Worm (Caenorhabditis elegans): ENCODE data around the gene ZK643.6.

The ZK643.6 gene

DNA sequence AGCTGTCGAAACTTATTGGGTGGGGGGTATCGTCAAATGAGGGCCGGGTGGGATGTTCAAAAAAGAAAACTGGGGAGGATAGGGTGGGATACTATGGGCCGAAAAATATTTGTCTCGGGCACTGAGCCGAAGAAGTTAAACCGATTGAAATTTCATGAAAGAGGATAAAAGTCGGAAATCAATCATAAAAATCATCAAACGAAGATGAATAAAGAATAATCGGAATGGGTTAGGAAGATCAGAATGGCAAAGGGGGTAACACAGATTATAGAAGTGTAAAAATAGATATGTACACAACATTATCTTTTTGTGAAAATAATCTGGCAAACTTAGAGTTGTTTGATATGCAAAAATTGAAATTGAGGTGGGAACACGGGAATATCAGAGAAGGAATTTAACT, 5.0 kb downstream of the ZK643.6 start:
- TF ChIP-seq aha-1 (tag) (peak; percentile 94), spr-1 (tag; optimal IDR thresholded peaks at IDR 0.05) (no peak)

DNA sequence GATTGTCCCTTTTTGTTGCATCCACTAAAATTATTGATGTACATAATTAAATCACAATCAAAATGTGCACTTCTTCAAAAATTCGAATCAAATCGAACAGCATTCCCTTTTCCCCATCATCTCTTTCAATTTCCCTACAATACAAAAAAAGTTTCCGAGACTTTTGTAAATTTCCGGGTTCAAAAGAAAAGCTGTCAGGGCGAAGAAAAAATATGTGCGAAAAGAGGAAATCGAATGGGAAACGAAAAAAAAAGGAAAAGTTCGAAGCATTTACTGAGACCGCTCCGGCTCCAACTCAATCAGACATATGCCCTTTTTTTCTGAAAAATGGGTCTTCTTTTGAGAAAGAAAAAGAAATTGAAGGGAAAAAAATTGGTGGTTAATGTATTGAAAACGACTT, 11.4 kb downstream of the ZK643.6 start:
- TF ChIP-seq F26F4.8 (GFP tag; conservative IDR thresholded peaks at IDR 0.05) (no peak), unc-62 (GFP tag; optimal IDR thresholded peaks at IDR 0.05 in 1 of 2) (no peak), unc-62 (tag; optimal IDR thresholded peaks at IDR 0.05) (no peak), zfp-2 (tag; optimal IDR thresholded peaks at IDR 0.05) (no peak), fkh-10 (GFP tag; optimal IDR thresholded peaks at IDR 0.05) (peak; percentile 46), gei-8 (GFP tag; optimal IDR thresholded peaks at IDR 0.05) (no peak), mep-1 (tag; optimal IDR thresholded peaks at IDR 0.05) (no peak), zfp-3 (GFP tag; conservative IDR thresholded peaks at IDR 0.05) (no peak), ztf-7 (tag; optimal IDR thresholded peaks at IDR 0.05) (no peak)

DNA sequence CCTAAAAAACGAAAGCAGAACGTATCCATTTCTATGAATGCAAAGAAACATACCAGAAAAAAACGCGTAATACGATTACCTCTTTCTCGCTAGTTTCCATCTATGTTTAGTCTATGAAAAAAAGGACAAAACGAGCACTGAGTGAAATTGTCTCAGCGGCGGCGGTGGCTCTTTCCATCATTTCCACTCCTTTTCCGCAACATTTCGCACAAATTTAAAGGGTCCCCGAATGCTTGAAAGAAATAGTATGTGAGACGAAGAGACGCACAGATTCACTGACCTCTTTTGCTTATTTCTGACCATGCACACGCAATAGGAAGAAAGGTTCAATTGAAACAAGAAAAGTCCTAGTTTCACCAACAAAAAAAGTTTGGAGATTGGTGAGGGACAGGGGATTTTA, 14.3 kb downstream of the ZK643.6 start:
- TF ChIP-seq fkh-10 (GFP tag; optimal IDR thresholded peaks at IDR 0.05) (peak; percentile 52), fos-1 (tag; optimal IDR thresholded peaks at IDR 0.05) (no peak), dmd-9 (GFP tag; IDR thresholded peaks at IDR 0.05) (no peak), ZK337.2 (GFP tag; IDR thresholded peaks at IDR 0.05) (no peak), nhr-77 (tag; optimal IDR thresholded peaks at IDR 0.05) (no peak)

DNA sequence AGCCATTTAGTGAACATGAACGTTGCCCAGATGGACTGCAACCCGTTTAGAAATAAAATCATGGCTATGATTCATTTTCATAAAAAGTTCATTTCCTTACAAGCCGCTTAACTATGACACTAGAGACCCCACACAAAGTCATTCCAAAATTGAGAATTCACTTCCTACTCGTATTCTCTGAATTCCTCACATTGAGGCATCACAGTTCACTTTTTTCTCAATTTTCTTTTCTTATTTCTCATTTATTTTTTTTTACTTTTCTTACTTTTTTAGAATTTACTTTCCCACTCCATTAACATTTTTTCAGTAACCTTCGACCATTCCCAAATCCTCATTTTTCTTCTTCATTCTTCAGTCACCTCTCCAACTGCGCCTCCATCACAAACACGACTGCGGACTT, 16.2 kb downstream of the ZK643.6 start, which contains the start of gene dhrr-1:
TSS of gene dhrr-1 (plus strand) at position 301 of the 400 bp plus-strand sequence.
- TF ChIP-seq ceh-82 (tag; optimal IDR thresholded peaks at IDR 0.05) (no peak), lim-7 (GFP tag; IDR thresholded peaks at IDR 0.05) (no peak), lin-1 (GFP tag; IDR thresholded peaks at IDR 0.05) (no peak), egl-27 (tag; optimal IDR thresholded peaks at IDR 0.05) (no peak), lsy-2 (tag; optimal IDR thresholded peaks at IDR 0.05) (no peak), dve-1 (tag; optimal IDR thresholded peaks at IDR 0.05; ENCODE audit: insufficient read depth) (no peak), nhr-77 (tag; optimal IDR thresholded peaks at IDR 0.05) (no peak), zip-2 (tag; optimal IDR thresholded peaks at IDR 0.05) (no peak), dmd-8 (GFP tag; IDR thresholded peaks at IDR 0.05) (no peak)

DNA sequence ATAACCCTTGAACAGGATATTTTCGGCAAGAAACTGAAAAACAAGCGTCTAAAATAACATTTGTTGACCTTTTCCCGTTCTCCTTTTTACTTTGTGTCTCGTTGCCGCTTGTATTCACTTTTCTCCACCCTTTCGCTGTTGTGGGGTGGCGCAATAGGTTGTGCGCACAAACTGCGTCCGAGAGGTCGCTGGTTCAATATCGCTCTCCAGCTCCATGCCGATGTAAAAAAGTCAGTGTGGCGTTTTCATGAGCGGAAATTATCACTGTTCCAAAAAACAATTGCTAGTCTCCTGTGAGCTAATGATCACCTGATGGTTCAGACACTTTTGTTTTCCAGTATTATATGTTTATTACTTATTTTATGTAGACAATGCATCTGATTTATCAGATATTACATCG, 23.0 kb downstream of the ZK643.6 start:
- TF ChIP-seq daf-19 (GFP tag; conservative IDR thresholded peaks at IDR 0.05) (peak; percentile 78), nhr-111 (GFP tag; optimal IDR thresholded peaks at IDR 0.05) (peak; percentile 45), egl-27 (tag; optimal IDR thresholded peaks at IDR 0.05) (no peak), nhr-48 (tag; optimal IDR thresholded peaks at IDR 0.05) (no peak), fkh-10 (GFP tag; optimal IDR thresholded peaks at IDR 0.05) (no peak), nhr-42 (GFP tag; IDR thresholded peaks at IDR 0.05) (peak; percentile 62; the same call in 1 of the 2 replicates), mdt-29 (GFP tag; IDR thresholded peaks at IDR 0.05) (peak; percentile 61), T20F7.1 (GFP tag; optimal IDR thresholded peaks at IDR 0.05) (peak; percentile 77), dmd-9 (GFP tag; IDR thresholded peaks at IDR 0.05) (no peak), mep-1 (tag; optimal IDR thresholded peaks at IDR 0.05) (peak; percentile 76), mdl-1 (tag; optimal IDR thresholded peaks at IDR 0.05) (peak in 1 of 2 experiments; percentile 70), R02D3.7 (tag; optimal IDR thresholded peaks at IDR 0.05) (no peak), F44E2.7 (GFP tag; IDR thresholded peaks at IDR 0.05) (no peak), cey-2 (tag; optimal IDR thresholded peaks at IDR 0.05; ENCODE audit: borderline replicate concordance, insufficient read depth) (no peak), unc-130 (GFP tag; optimal IDR thresholded peaks at IDR 0.05) (peak; percentile 56), Y48G9A.11 (GFP tag; IDR thresholded peaks at IDR 0.05) (peak; percentile 53; the same call in 1 of the 2 replicates), snpc-4 (tag; optimal IDR thresholded peaks at IDR 0.05) (no peak), unc-62 (GFP tag; optimal IDR thresholded peaks at IDR 0.05 in 1 of 2) (peak in 1 of 2 experiments; percentile 99), unc-62 (tag; optimal IDR thresholded peaks at IDR 0.05) (no peak), zag-1 (tag; optimal IDR thresholded peaks at IDR 0.05) (no peak), ZK337.2 (GFP tag; IDR thresholded peaks at IDR 0.05) (peak; percentile 78), hlh-11 (tag; optimal IDR thresholded peaks at IDR 0.05) (peak; percentile 81), vab-7 (GFP tag; IDR thresholded peaks at IDR 0.05) (peak; percentile 88), mxl-2 (GFP tag; conservative IDR thresholded peaks at IDR 0.05) (0 out of 2 replicates have a peak, but pooled peaks have one; percentile 57), zfp-3 (GFP tag; conservative IDR thresholded peaks at IDR 0.05) (peak; percentile 81), nhr-28 (tag; optimal IDR thresholded peaks at IDR 0.05) (peak; percentile 47), lin-39 (tag; optimal IDR thresholded peaks at IDR 0.05) (no peak), ceh-20 (GFP tag; IDR thresholded peaks at IDR 0.05) (no peak; the same call in 1 of the 2 replicates), sdz-12 (GFP tag; optimal IDR thresholded peaks at IDR 0.05) (peak; percentile 44), dve-1 (tag; optimal IDR thresholded peaks at IDR 0.05; ENCODE audit: insufficient read depth) (no peak)

All from whole organism, L4 larva.